Fruit fly (Drosophila melanogaster): ENCODE measurements around the gene CG12024.

DNA sequence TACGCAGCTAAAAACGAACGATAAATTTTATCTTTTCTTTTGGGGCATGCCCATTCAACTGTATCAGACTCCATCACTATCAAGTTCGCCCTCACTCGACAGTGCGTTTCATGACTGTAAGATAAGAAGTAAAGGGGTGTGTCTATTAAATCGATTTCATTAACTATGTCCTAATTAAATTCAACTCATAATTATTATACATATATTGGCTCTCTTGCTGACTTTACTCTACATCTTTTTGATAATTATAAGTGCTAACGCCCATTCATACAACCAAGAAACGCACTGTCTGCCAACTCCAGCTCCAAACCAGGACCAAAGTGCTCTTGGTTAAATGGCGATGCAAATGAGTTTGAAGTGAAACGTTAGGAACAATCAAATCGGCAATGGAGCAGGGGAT is 11.9 kb downstream of the CG12024 start:
- peak; percentile 9; the same call in 1 of the 2 replicates for TF ChIP-seq CG11294 (GFP tag; IDR thresholded peaks at IDR 0.05)
- TF ChIP-seq CG31627 (GFP tag; optimal IDR thresholded peaks at IDR 0.05) = peak; percentile 9
- TF ChIP-seq Sox102F (GFP tag; optimal IDR thresholded peaks at IDR 0.05) = no peak
- TF ChIP-seq CG11762 (GFP tag; optimal IDR thresholded peaks at IDR 0.05; ENCODE audit: insufficient read depth) = no peak
- TF ChIP-seq Sox14 (GFP tag; optimal IDR thresholded peaks at IDR 0.05) = no peak
- no peak for TF ChIP-seq CG11902 (GFP tag; optimal IDR thresholded peaks at IDR 0.05)
- TF ChIP-seq CG9139 (GFP tag; optimal IDR thresholded peaks at IDR 0.05) = no peak
- TF ChIP-seq pdm3 (GFP tag; optimal IDR thresholded peaks at IDR 0.05) = no peak
- TF ChIP-seq CG8632 (GFP tag; optimal IDR thresholded peaks at IDR 0.05) = peak; percentile 32
- no peak for TF ChIP-seq Ets21C (GFP tag; optimal IDR thresholded peaks at IDR 0.05)
- TF ChIP-seq ss (GFP tag; optimal IDR thresholded peaks at IDR 0.05) = no peak
- peak; percentile 73 for TF ChIP-seq svp (GFP tag)
- no peak for TF ChIP-seq Hr38 (GFP tag; optimal IDR thresholded peaks at IDR 0.05)

Data from whole organism, prepupa.